Worm (Caenorhabditis elegans): ENCODE results near the gene F14F9.8.

- TF ChIP-seq ztf-29 (GFP tag; IDR thresholded peaks at IDR 0.05) (no peak), tab-1 (GFP tag; IDR thresholded peaks at IDR 0.05) (no peak), ref-1 (GFP tag; conservative IDR thresholded peaks at IDR 0.05) (no peak), cog-1 (tag; optimal IDR thresholded peaks at IDR 0.05) (no peak), ztf-23 (GFP tag; IDR thresholded peaks at IDR 0.05) (no peak), flt-1 (GFP tag; IDR thresholded peaks at IDR 0.05) (no peak), T22C8.4 (GFP tag; IDR thresholded peaks at IDR 0.05) (no peak), med-1 (GFP tag; optimal IDR thresholded peaks at IDR 0.05; ENCODE audit: insufficient read depth) (no peak), klf-2 (GFP tag; conservative IDR thresholded peaks at IDR 0.05) (no peak)
Measured at ce11 chrV:5165426-5165825, 35.3 kb downstream of the F14F9.8 start, which contains the start of gene srw-140.

Data from whole organism, midembryonic.